Worm (Caenorhabditis elegans): ENCODE measurements around the gene lgc-21.

ce11 chrX:14090089-14090488 lies 22.3 kb upstream of the lgc-21 start, which contains the start of gene dsl-4:
- TF ChIP-seq ref-1 (GFP tag; conservative IDR thresholded peaks at IDR 0.05) (no peak), med-1 (GFP tag; optimal IDR thresholded peaks at IDR 0.05; ENCODE audit: insufficient read depth) (no peak), ztf-29 (GFP tag; IDR thresholded peaks at IDR 0.05) (no peak), klf-2 (GFP tag; conservative IDR thresholded peaks at IDR 0.05) (no peak), tab-1 (GFP tag; IDR thresholded peaks at IDR 0.05) (no peak), cog-1 (tag; optimal IDR thresholded peaks at IDR 0.05) (no peak), flt-1 (GFP tag; IDR thresholded peaks at IDR 0.05) (no peak), T22C8.4 (GFP tag; IDR thresholded peaks at IDR 0.05) (no peak)
